Worm (Caenorhabditis elegans): ENCODE data around the gene T07F8.4.

- TF ChIP-seq mep-1 (tag; optimal IDR thresholded peaks at IDR 0.05) (peak; percentile 12), tbx-2 (tag; optimal IDR thresholded peaks at IDR 0.05) (no peak), efl-1 (optimal IDR thresholded peaks at IDR 0.05) (peak; percentile 4 to 7), efl-1 (GFP tag; optimal IDR thresholded peaks at IDR 0.05 in 1 of 2) (no peak), nhr-20 (tag; optimal IDR thresholded peaks at IDR 0.05) (no peak), alr-1 (tag; optimal IDR thresholded peaks at IDR 0.05; ENCODE audit: borderline replicate concordance) (no peak), irx-1 (tag; optimal IDR thresholded peaks at IDR 0.05) (no peak), lir-3 (tag; optimal IDR thresholded peaks at IDR 0.05; ENCODE audit: poor library complexity) (no peak), zag-1 (tag; optimal IDR thresholded peaks at IDR 0.05) (no peak), swsn-7 (tag; optimal IDR thresholded peaks at IDR 0.05) (no peak), nhr-237 (tag; optimal IDR thresholded peaks at IDR 0.05) (no peak)
Observed at ce11 chrII:7155392-7155791, 23.6 kb upstream of the T07F8.4 start, which contains the start of gene C27H5.2.

Measured in whole organism, L1 larva.